Fruit fly (Drosophila melanogaster): ENCODE measurements around the gene CG10616.

Gene CG10616

DNA sequence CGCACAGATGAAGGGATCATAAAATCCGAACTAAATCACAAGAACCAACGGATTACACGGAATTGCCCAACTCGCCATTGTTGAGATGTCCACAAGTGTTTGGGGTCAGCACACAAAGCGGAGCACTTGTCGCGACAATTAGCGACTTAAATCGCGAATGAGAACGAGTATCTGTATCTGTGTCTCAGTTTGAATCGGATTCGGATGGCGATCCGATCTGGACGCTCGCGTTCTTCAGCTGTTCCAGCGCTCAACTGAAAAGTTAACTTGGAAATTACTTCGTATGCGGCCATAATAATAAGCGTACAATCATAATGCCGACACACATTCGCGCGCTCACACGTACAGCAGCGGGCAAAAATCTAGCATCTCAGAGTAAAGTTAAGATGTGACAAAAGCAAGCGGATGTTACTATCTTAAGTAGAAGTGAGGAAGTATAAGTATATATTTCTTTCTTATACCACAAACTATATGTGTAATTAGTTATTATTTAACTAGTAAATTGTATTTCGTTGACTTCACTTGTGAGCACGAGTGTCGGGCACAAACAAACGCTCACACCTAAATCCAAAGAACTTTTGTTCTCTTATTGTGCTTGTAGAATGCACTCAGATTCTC is 19.0 kb downstream of the CG10616 start, which contains the start of gene CG10660 (continued):
- TF ChIP-seq kay (GFP tag; optimal IDR thresholded peaks at IDR 0.05) (peak; percentile 67), unc-4 (GFP tag; IDR thresholded peaks at IDR 0.05; ENCODE audit: partially characterized antibody) (no peak), CHES-1-like (GFP tag; optimal IDR thresholded peaks at IDR 0.05) (peak; percentile 38), MTF-1 (GFP tag; optimal IDR thresholded peaks at IDR 0.05; ENCODE audit: borderline replicate concordance) (peak; percentile 77), toy (GFP tag; IDR thresholded peaks at IDR 0.05) (0 out of 2 replicates have a peak, but pooled peaks have one; percentile 44), chm (GFP tag; IDR thresholded peaks at IDR 0.05) (peak; percentile 91), onecut (GFP tag; IDR thresholded peaks at IDR 0.05) (peak; percentile 83), CG43689 (GFP tag; IDR thresholded peaks at IDR 0.05) (0 out of 2 replicates have a peak, but pooled peaks have one; percentile 18), stc (GFP tag; IDR thresholded peaks at IDR 0.05) (peak; percentile 90), CG16863 (GFP tag; optimal IDR thresholded peaks at IDR 0.05) (peak; percentile 74), twi (tag; optimal IDR thresholded peaks at IDR 0.05) (peak; percentile 68), Trl (optimal IDR thresholded peaks at IDR 0.05) (peak in 1 of 2 experiments; percentile 15), Trl (GFP tag; optimal IDR thresholded peaks at IDR 0.05) (peak; percentile 25), CG2199 (GFP tag; IDR thresholded peaks at IDR 0.05) (no peak; the same call in 2 of the 3 replicates), CG9215 (GFP tag; IDR thresholded peaks at IDR 0.05) (peak; percentile 46; the same call in 1 of the 2 replicates), kni (GFP tag; optimal IDR thresholded peaks at IDR 0.05) (no peak), CG4404 (GFP tag; IDR thresholded peaks at IDR 0.05) (peak; percentile 40; the same call in 1 of the 2 replicates), tll (GFP tag; optimal IDR thresholded peaks at IDR 0.05) (no peak), CG6689 (GFP tag; IDR thresholded peaks at IDR 0.05) (peak; percentile 82), al (GFP tag; IDR thresholded peaks at IDR 0.05) (peak; percentile 37; the same call in 1 of the 2 replicates), ken (GFP tag; IDR thresholded peaks at IDR 0.05) (peak; percentile 86), inv (GFP tag; IDR thresholded peaks at IDR 0.05; ENCODE audit: partially characterized antibody) (no peak), CG13624 (GFP tag; optimal IDR thresholded peaks at IDR 0.05) (peak; percentile 8), insv (GFP tag; optimal IDR thresholded peaks at IDR 0.05) (no peak), CG1603 (tag; optimal IDR thresholded peaks at IDR 0.05) (peak; percentile 96), corto (GFP tag; optimal IDR thresholded peaks at IDR 0.05) (peak; percentile 83), bsh (GFP tag; optimal IDR thresholded peaks at IDR 0.05) (peak; percentile 92 to 96), eve (GFP tag; optimal IDR thresholded peaks at IDR 0.05) (peak in 1 of 2 experiments; percentile 94), CG2889 (GFP tag; IDR thresholded peaks at IDR 0.05) (peak; percentile 83), prd (optimal IDR thresholded peaks at IDR 0.05) (no peak), prd (GFP tag; IDR thresholded peaks at IDR 0.05) (peak; percentile 87), Side (GFP tag; optimal IDR thresholded peaks at IDR 0.05) (peak; percentile 67), cato (GFP tag; optimal IDR thresholded peaks at IDR 0.05; ENCODE audit: borderline replicate concordance) (peak; percentile 75), hb (GFP tag; IDR thresholded peaks at IDR 0.05; ENCODE audit: partially characterized antibody) (no peak), Dek (tag; optimal IDR thresholded peaks at IDR 0.05) (peak; percentile 86), CG31388 (GFP tag; optimal IDR thresholded peaks at IDR 0.05) (peak; percentile 65), hth (optimal IDR thresholded peaks at IDR 0.05) (no peak), Dfd (GFP tag; optimal IDR thresholded peaks at IDR 0.05) (no peak), CG7271 (tag; optimal IDR thresholded peaks at IDR 0.05) (peak; percentile 26), tgo (GFP tag; IDR thresholded peaks at IDR 0.05) (peak; percentile 80), HLH4C (GFP tag; IDR thresholded peaks at IDR 0.05; ENCODE audit: partially characterized antibody) (no peak), E2f2 (GFP tag; IDR thresholded peaks at IDR 0.05) (peak; percentile 71), CG6791 (GFP tag; IDR thresholded peaks at IDR 0.05; ENCODE audit: partially characterized antibody) (no peak), CG11560 (tag; IDR thresholded peaks at IDR 0.05) (0 out of 3 replicates have a peak, but pooled peaks have one; percentile 43), mam (GFP tag; optimal IDR thresholded peaks at IDR 0.05) (peak; percentile 72), CG10147 (GFP tag; optimal IDR thresholded peaks at IDR 0.05) (peak; percentile 75), CG10959 (GFP tag; IDR thresholded peaks at IDR 0.05) (peak; percentile 66; the same call in 1 of the 2 replicates), Chrac-16 (GFP tag; optimal IDR thresholded peaks at IDR 0.05) (peak; percentile 74), CG15514 (GFP tag; optimal IDR thresholded peaks at IDR 0.05) (peak; percentile 49), CG34422 (GFP tag; IDR thresholded peaks at IDR 0.05) (peak; percentile 91)
